Worm (Caenorhabditis elegans) whole organism, L3 larva: ENCODE measurements around the gene F26A10.2.

Experiments used
- ceh-28 ChIP-seq: fragments of 150-350 bp; optimal IDR thresholded peaks from 2 replicates; lab custom pipeline; 2014; ENCODE audit warnings: missing biosample characterization, missing genetic modification reagents, missing genetic modification characterization
- ceh-9 ChIP-seq: sonication (generic microtip); optimal IDR thresholded peaks from 2 replicates; lab custom pipeline; 2018; ENCODE audit warnings: missing biosample characterization, missing genetic modification characterization
- daf-12 ChIP-seq: fragments of 150-350 bp; optimal IDR thresholded peaks from 2 replicates; lab custom pipeline; 2014; ENCODE audit warnings: missing biosample characterization, missing genetic modification reagents, missing genetic modification characterization
- egl-27 ChIP-seq: sonication (generic microtip); optimal IDR thresholded peaks from 4 replicates; lab custom pipeline; 2017; ENCODE audit warnings: missing biosample characterization, missing genetic modification reagents, missing genetic modification characterization
- elt-2 ChIP-seq: sonication (generic microtip); optimal IDR thresholded peaks from 2 replicates; lab custom pipeline; 2016; ENCODE audit warnings: missing genetic modification reagents, mild to moderate bottlenecking, missing genetic modification characterization, missing compliant biosample characterization
- fkh-2 ChIP-seq: fragments of 150-350 bp; optimal IDR thresholded peaks from 2 replicates; lab custom pipeline; 2014; ENCODE audit warnings: missing biosample characterization, missing genetic modification reagents, missing genetic modification characterization
- fos-1 ChIP-seq: fragments of 150-350 bp; optimal IDR thresholded peaks from 2 replicates; lab custom pipeline; 2014; ENCODE audit warnings: missing biosample characterization, missing genetic modification characterization
- hmg-11 ChIP-seq: sonication (generic microtip); optimal IDR thresholded peaks from 2 replicates; lab custom pipeline; 2016; ENCODE audit warnings: missing genetic modification characterization, missing compliant biosample characterization
- lin-15B ChIP-seq: fragments of 150-350 bp; optimal IDR thresholded peaks from 2 replicates; lab custom pipeline; 2014; ENCODE audit warnings: missing biosample characterization, missing genetic modification characterization
- lin-39 ChIP-seq: fragments of 150-350 bp; optimal IDR thresholded peaks from 2 replicates; lab custom pipeline; 2018; ENCODE audit warnings: missing biosample characterization, missing genetic modification reagents, missing genetic modification characterization
- nhr-43 ChIP-seq: sonication (generic microtip); optimal IDR thresholded peaks from 2 replicates; lab custom pipeline; 2016; ENCODE audit warnings: mild to moderate bottlenecking, missing genetic modification characterization, missing compliant biosample characterization; ENCODE audit not compliant: poor library complexity, severe bottlenecking
- pqm-1 ChIP-seq: fragments of 150-350 bp; optimal IDR thresholded peaks from 2 replicates; lab custom pipeline; 2017; ENCODE audit warnings: missing biosample characterization, missing genetic modification characterization, inconsistent platforms
- sea-2 ChIP-seq: fragments of 150-350 bp; sonication (generic microtip); optimal IDR thresholded peaks from 4 replicates; lab custom pipeline; 2014; ENCODE audit warnings: missing biosample characterization, missing genetic modification reagents, missing genetic modification characterization
- snpc-4 ChIP-seq: fragments of 150-350 bp; optimal IDR thresholded peaks from 2 replicates; lab custom pipeline; 2014; ENCODE audit warnings: missing biosample characterization, missing genetic modification characterization
- unc-39 ChIP-seq: sonication (generic microtip); optimal IDR thresholded peaks from 4 replicates; lab custom pipeline; 2017; ENCODE audit warnings: missing biosample characterization, missing genetic modification characterization
- unc-62 ChIP-seq: fragments of 150-350 bp; sonication (generic microtip); optimal IDR thresholded peaks from 4 replicates; lab custom pipeline; 2014; ENCODE audit warnings: missing biosample characterization, missing genetic modification reagents, missing genetic modification characterization
- ztf-4 ChIP-seq: fragments of 150-350 bp; optimal IDR thresholded peaks from 2 replicates; lab custom pipeline; 2014; ENCODE audit warnings: missing biosample characterization, missing genetic modification characterization

The F26A10.2 gene

ce11 chrX:7583930-7584329 lies 61.3 kb downstream of the F26A10.2 start:
- TF ChIP-seq ceh-9 (tag; lab: Kevin White, UChicago) = no peak
- TF ChIP-seq, all 47 proteins: peak for 0

DNA sequence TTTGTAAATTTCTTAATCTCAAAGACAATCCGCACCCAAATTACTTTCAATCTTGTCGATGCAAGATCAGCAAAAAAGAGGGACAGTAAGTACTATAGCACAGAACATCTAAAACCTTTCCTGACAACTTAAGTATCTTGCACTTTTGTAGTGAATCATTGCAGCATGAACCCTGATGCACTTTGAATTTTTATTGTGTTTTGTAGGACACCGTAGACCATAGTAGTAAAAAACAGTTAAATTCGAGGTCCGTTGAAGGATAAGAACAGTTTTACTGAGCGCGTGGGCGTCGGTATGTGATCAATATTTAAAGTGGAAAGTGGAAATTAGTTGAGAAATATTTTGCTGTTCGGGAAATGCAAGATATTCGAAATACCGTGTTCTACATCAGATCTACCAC lies 63.0 kb downstream of the F26A10.2 start:
- TF ChIP-seq unc-39 (tag; lab: Kevin White, UChicago) = no peak
- TF ChIP-seq lin-39 (tag; lab: Kevin White, UChicago) = no peak
- TF ChIP-seq lin-15B (tag; lab: Kevin White, UChicago) = no peak
- no peak for TF ChIP-seq fkh-2 (tag; lab: Kevin White, UChicago)
- no peak for TF ChIP-seq fos-1 (tag; lab: Kevin White, UChicago)
- TF ChIP-seq daf-12 (tag; lab: Kevin White, UChicago) = no peak
- TF ChIP-seq ceh-9 (tag; lab: Kevin White, UChicago) = no peak
- no peak for TF ChIP-seq nhr-43 (tag; lab: Kevin White, UChicago)
- no peak for TF ChIP-seq hmg-11 (tag; lab: Kevin White, UChicago)
- TF ChIP-seq egl-27 (tag; lab: Kevin White, UChicago) = no peak
- TF ChIP-seq snpc-4 = no peak
- no peak for TF ChIP-seq pqm-1 (tag; lab: Kevin White, UChicago)
- TF ChIP-seq sea-2 (GFP tag; lab: Kevin White, UChicago) = no peak
- no peak for TF ChIP-seq ceh-28 (tag; lab: Kevin White, UChicago)
- no peak for TF ChIP-seq ztf-4 (tag; lab: Kevin White, UChicago)
- no peak for TF ChIP-seq elt-2
- TF ChIP-seq unc-62 (GFP tag; lab: Kevin White, UChicago) = no peak
